Fruit fly (Drosophila melanogaster): Measurements from ENCODE around the gene AMPKalpha.

Gene AMPKalpha

DNA sequence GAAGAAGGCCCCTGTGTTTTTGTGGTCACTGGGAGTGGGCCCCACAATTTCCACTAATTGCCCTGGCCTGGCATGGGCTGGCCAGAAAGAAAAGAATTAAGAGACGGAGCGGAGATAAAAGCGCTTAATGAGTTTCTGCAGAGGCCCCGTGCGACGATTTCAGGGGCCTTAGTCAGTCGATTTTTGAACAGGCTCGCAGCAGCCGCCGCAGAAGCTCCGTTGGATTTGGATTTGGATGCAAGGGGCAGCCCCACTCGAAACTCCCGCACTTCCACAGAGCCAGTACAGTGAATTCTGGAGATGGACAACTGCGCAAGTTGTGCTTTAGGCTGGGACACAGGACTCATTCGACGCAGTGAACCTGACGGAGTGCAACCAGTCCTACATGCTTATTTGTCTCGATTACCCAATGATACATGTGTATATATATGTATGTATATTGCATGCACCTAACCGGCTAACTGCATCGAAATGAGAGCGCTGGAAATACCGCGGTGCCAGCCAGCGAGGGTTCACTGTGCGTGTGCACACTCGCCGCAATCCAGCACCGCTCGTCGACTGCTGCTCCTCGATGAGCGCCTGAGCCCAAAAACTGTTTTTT lies 23.2 kb downstream of the AMPKalpha start (continued):
- TF ChIP-seq CG34422 (GFP tag; IDR thresholded peaks at IDR 0.05) (peak; percentile 53; the same call in 1 of the 3 replicates), fru (optimal IDR thresholded peaks at IDR 0.05) (no peak), CG3726 (GFP tag; IDR thresholded peaks at IDR 0.05) (peak; percentile 37; the same call in 1 of the 3 replicates), Xrp1 (GFP tag; IDR thresholded peaks at IDR 0.05) (peak; percentile 80), mirr (GFP tag; optimal IDR thresholded peaks at IDR 0.05) (no peak), CG8388 (GFP tag; optimal IDR thresholded peaks at IDR 0.05) (peak; percentile 29), NFAT (GFP tag; IDR thresholded peaks at IDR 0.05) (peak; percentile 53), Atf3 (GFP tag; optimal IDR thresholded peaks at IDR 0.05) (peak; percentile 31), HLH4C (GFP tag; IDR thresholded peaks at IDR 0.05; ENCODE audit: partially characterized antibody) (no peak), sna (GFP tag; IDR thresholded peaks at IDR 0.05; ENCODE audit: partially characterized antibody) (no peak), Six4 (GFP tag; optimal IDR thresholded peaks at IDR 0.05) (peak; percentile 59), Hey (tag; optimal IDR thresholded peaks at IDR 0.05) (no peak), CG16863 (GFP tag; optimal IDR thresholded peaks at IDR 0.05) (peak; percentile 41), CG17912 (GFP tag; optimal IDR thresholded peaks at IDR 0.05) (no peak), br (optimal IDR thresholded peaks at IDR 0.05) (no peak), MESR4 (GFP tag; optimal IDR thresholded peaks at IDR 0.05) (no peak), HLH54F (GFP tag; optimal IDR thresholded peaks at IDR 0.05) (peak; percentile 57), chm (GFP tag; IDR thresholded peaks at IDR 0.05) (no peak), crp (GFP tag; optimal IDR thresholded peaks at IDR 0.05) (no peak), knrl (GFP tag; IDR thresholded peaks at IDR 0.05; ENCODE audit: partially characterized antibody) (no peak), Bteb2 (GFP tag; optimal IDR thresholded peaks at IDR 0.05) (no peak), Awh (GFP tag; IDR thresholded peaks at IDR 0.05) (0 out of 2 replicates have a peak, but pooled peaks have one; percentile 35), sens (GFP tag) (peak; percentile 85), CG5245 (GFP tag; optimal IDR thresholded peaks at IDR 0.05) (no peak), NC2β (GFP tag; optimal IDR thresholded peaks at IDR 0.05) (no peak), CG1647 (GFP tag; optimal IDR thresholded peaks at IDR 0.05) (peak; percentile 37), CG18619 (GFP tag; optimal IDR thresholded peaks at IDR 0.05) (peak; percentile 56), CG16815 (GFP tag; optimal IDR thresholded peaks at IDR 0.05) (peak; percentile 74), btn (GFP tag; optimal IDR thresholded peaks at IDR 0.05) (no peak), CG16779 (GFP tag; IDR thresholded peaks at IDR 0.05) (no peak), usp (GFP tag; optimal IDR thresholded peaks at IDR 0.05) (no peak), wor (GFP tag; IDR thresholded peaks at IDR 0.05) (peak; percentile 47; the same call in 1 of the 2 replicates), maf-S (GFP tag; optimal IDR thresholded peaks at IDR 0.05) (peak; percentile 30), CG12104 (GFP tag; optimal IDR thresholded peaks at IDR 0.05) (peak; percentile 40), CG4820 (GFP tag; optimal IDR thresholded peaks at IDR 0.05) (peak; percentile 63), Adf1 (GFP tag; IDR thresholded peaks at IDR 0.05) (no peak), CG9876 (GFP tag; optimal IDR thresholded peaks at IDR 0.05) (peak; percentile 19), Max (GFP tag; optimal IDR thresholded peaks at IDR 0.05) (peak; percentile 56), CG11093 (GFP tag; IDR thresholded peaks at IDR 0.05) (peak; percentile 78; the same call in 1 of the 3 replicates), unpg (GFP tag; optimal IDR thresholded peaks at IDR 0.05) (peak; percentile 59), lmd (GFP tag; IDR thresholded peaks at IDR 0.05) (peak; percentile 79), tna (GFP tag; IDR thresholded peaks at IDR 0.05; ENCODE audit: partially characterized antibody) (no peak), CG10366 (GFP tag; IDR thresholded peaks at IDR 0.05) (peak; percentile 55), Oli (tag; optimal IDR thresholded peaks at IDR 0.05) (peak; percentile 66), ken (GFP tag; IDR thresholded peaks at IDR 0.05) (peak; percentile 65), Elba2 (GFP tag; optimal IDR thresholded peaks at IDR 0.05) (no peak), schlank (tag; optimal IDR thresholded peaks at IDR 0.05) (peak; percentile 12), H15 (GFP tag; IDR thresholded peaks at IDR 0.05) (peak; percentile 52; the same call in 1 of the 3 replicates), bbx (GFP tag; IDR thresholded peaks at IDR 0.05; ENCODE audit: partially characterized antibody) (no peak), tx (GFP tag; optimal IDR thresholded peaks at IDR 0.05) (peak; percentile 34), Hr51 (GFP tag; optimal IDR thresholded peaks at IDR 0.05) (peak; percentile 38 to 65)

Data from whole organism, embryonic.